Worm (Caenorhabditis elegans): ENCODE results near the gene T16G12.6.

T16G12.6 gene

DNA sequence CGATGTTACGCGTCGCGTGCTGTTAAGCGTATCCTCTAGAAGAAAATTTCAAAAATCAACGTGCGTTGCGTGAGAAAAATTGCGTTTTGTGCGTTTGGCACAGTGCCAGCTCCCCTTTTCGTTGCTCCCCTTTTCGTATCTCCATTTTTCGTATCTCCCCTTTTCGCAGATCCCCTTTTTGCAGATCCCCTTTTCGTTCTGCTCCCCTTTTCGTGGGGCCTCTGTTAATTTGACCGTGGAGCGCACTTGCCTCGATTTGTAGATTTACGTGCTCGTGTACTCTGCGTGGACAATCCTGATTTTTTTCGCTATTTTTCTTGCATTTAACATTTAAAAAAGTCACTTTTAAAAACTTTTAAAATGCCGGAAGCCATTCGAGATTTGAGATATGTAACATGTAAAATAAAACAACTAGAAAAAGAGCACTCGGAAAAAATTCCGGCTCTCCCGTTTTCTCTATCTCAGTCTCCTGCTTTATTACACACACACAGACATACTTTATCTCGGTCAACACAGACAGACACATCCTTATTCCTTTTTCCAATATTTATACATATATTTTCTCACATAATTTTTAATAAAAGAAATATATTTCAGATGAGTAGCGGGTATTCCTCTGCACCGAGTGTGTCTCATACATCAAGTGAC, 54.3 kb downstream of the T16G12.6 start, which contains the start of gene ttll-4 (continued):
- peak; percentile 76 for TF ChIP-seq tbx-7 (tag; optimal IDR thresholded peaks at IDR 0.05)
- peak; percentile 51 for TF ChIP-seq zip-5 (tag; optimal IDR thresholded peaks at IDR 0.05)
- peak; percentile 9 for TF ChIP-seq gmeb-2 (tag; optimal IDR thresholded peaks at IDR 0.05)
- TF ChIP-seq eyg-1 (tag; optimal IDR thresholded peaks at IDR 0.05), result no peak
- TF ChIP-seq pag-3 (tag; optimal IDR thresholded peaks at IDR 0.05; ENCODE audit: borderline replicate concordance), result peak; percentile 78
- TF ChIP-seq mec-3 (tag; optimal IDR thresholded peaks at IDR 0.05; ENCODE audit: borderline replicate concordance), result peak; percentile 79
- TF ChIP-seq C08G9.2 (tag; optimal IDR thresholded peaks at IDR 0.05), result peak; percentile 86
- no peak for TF ChIP-seq pax-1 (tag; optimal IDR thresholded peaks at IDR 0.05)

Data from whole organism, late embryonic.